Worm (Caenorhabditis elegans) whole organism, L1 larva: ENCODE data around the gene srlf-20.

Experiments used
- ceh-82 ChIP-seq, 3 experiments: fragments of 150-350 bp in 1 of 3; sonication (generic microtip) in 2 of 3; optimal IDR thresholded peaks; 2 replicates each; lab custom pipeline; 2014 to 2017; ENCODE audit warnings: missing biosample characterization in 3 of 3, missing genetic modification characterization in 3 of 3
- fos-1 ChIP-seq: fragments of 150-350 bp; optimal IDR thresholded peaks from 2 replicates; lab custom pipeline; 2014; ENCODE audit warnings: missing biosample characterization, missing genetic modification characterization
- lir-3 ChIP-seq: sonication (generic microtip); optimal IDR thresholded peaks from 2 replicates; lab custom pipeline; 2016; ENCODE audit warnings: mild to moderate bottlenecking, missing genetic modification characterization, moderate library complexity, missing compliant biosample characterization; ENCODE audit not compliant: poor library complexity
- nhr-77 ChIP-seq: fragments of 150-350 bp; optimal IDR thresholded peaks from 2 replicates; lab custom pipeline; 2014; ENCODE audit warnings: missing biosample characterization, missing genetic modification characterization
- tlp-1 ChIP-seq: fragments of 150-350 bp; optimal IDR thresholded peaks from 2 replicates; lab custom pipeline; 2014; ENCODE audit warnings: missing biosample characterization, missing genetic modification characterization
- ztf-11 ChIP-seq, 2 experiments: sonication (generic microtip); optimal IDR thresholded peaks; 2 replicates each; lab custom pipeline; 2016 to 2017; ENCODE audit warnings: missing genetic modification characterization in 2 of 2, missing biosample characterization in 1 of 2, missing compliant biosample characterization in 1 of 2

DNA sequence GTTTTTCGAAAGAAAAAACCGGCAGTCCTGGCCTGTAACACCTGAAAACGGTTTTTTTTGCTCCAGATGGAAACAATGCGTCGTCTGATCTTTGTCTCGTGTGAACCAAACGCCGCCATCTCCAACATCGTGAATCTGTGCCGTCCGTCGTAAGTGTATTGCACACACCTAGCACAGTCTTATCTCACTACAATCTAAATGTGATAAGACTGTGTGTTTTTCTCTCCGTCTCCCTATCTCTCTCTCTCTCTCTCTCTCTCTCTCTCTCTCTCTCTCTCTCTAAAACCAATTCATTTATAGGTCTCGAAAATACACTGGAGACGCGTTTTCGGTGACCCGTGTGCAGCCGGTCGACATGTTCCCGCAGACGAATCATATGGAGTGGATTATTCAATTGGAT lies 16.8 kb downstream of the srlf-20 start:
- TF ChIP-seq fos-1 (tag; lab: Kevin White, UChicago) (no peak), nhr-77 (tag; lab: Kevin White, UChicago) (no peak), ceh-82 (tag; optimal IDR thresholded peaks at IDR 0.05; lab: Kevin White, UChicago) (no peak), ztf-11 (tag; optimal IDR thresholded peaks at IDR 0.05; lab: Kevin White, UChicago) (no peak), tlp-1 (tag; lab: Kevin White, UChicago) (no peak), lir-3 (no peak)
